Worm (Caenorhabditis elegans): ENCODE measurements around the gene col-176.

DNA sequence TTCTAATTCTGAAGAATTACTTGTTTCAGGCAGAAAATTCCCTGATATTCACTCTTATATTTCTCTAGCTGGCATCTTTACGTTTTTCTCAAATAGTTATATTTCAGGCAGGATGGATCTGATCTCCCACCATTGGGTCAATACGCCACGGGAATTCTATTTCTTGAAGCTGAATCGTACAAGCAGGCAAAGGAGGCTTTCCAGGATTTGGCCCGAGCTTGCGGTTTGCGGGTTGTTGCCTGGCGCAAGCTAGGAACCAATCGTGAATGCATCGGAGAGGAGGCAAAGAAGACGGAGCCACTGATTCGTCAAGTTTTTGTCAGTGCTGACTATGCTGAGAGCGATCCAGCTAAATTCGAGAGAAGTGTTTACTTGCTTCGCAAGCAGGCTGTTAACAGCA is 7.7 kb downstream of the col-176 start:
- TF ChIP-seq W03F9.2 (tag; optimal IDR thresholded peaks at IDR 0.05) (no peak), him-1 (tag; optimal IDR thresholded peaks at IDR 0.05) (no peak)
